Worm (Caenorhabditis elegans) whole organism, midembryonic: ENCODE results near the gene F53A3.7.

Source experiments
- T22C8.4 ChIP-seq: fragments of 200-800 bp; sonication (Bioruptor generic); IDR thresholded peaks from 2 replicates; pipeline ENCODE4 v1.3.6; 2022; ENCODE audit warnings: missing genetic modification characterization, missing compliant biosample characterization
- cog-1 ChIP-seq: sonication (generic microtip); optimal IDR thresholded peaks from 2 replicates; lab custom pipeline; 2016; ENCODE audit warnings: missing genetic modification characterization, missing compliant biosample characterization
- flt-1 ChIP-seq: fragments of 200-800 bp; sonication (Bioruptor generic); IDR thresholded peaks from 2 replicates; pipeline ENCODE4 v1.3.6; 2022; ENCODE audit warnings: missing genetic modification characterization, missing compliant biosample characterization
- klf-2 ChIP-seq: fragments of 200-800 bp; sonication (Bioruptor generic); conservative IDR thresholded peaks from 2 replicates; pipeline ENCODE4 v1.3.6; 2022; ENCODE audit warnings: missing genetic modification reagents, missing genetic modification characterization, missing compliant biosample characterization
- med-1 ChIP-seq: sonication (generic microtip); optimal IDR thresholded peaks from 2 replicates; lab custom pipeline; 2017; ENCODE audit warnings: missing genetic modification characterization, mild to moderate bottlenecking, missing compliant biosample characterization, antibody characterized with exemption, missing genetic modification reagents; ENCODE audit not compliant: insufficient read depth
- ref-1 ChIP-seq: fragments of 200-800 bp; sonication (Bioruptor generic); conservative IDR thresholded peaks from 2 replicates; pipeline ENCODE4 v1.3.6; 2022; ENCODE audit warnings: missing genetic modification reagents, missing genetic modification characterization, missing compliant biosample characterization
- ztf-29 ChIP-seq: fragments of 200-800 bp; sonication (Bioruptor generic); IDR thresholded peaks from 2 replicates; pipeline ENCODE4 v1.3.6; 2022; ENCODE audit warnings: missing genetic modification reagents, missing genetic modification characterization, missing compliant biosample characterization

ce11 chrIII:1927230-1927629, 24.1 kb upstream of the F53A3.7 start:
- TF ChIP-seq cog-1 (tag; lab: Kevin White, UChicago) (no peak), ztf-29 (GFP tag; lab: Robert Waterston, UW) (no peak), ref-1 (no peak), flt-1 (GFP tag; lab: Robert Waterston, UW) (no peak), klf-2 (GFP tag; lab: Robert Waterston, UW) (no peak), T22C8.4 (GFP tag; lab: Robert Waterston, UW) (no peak), med-1 (GFP tag; lab: Kevin White, UChicago) (no peak)
